Worm (Caenorhabditis elegans): Measurements from ENCODE around the gene ent-2.

The ent-2 gene

ce11 chrX:15626119-15626850, 25.4 kb downstream of the ent-2 start:
- no peak for TF ChIP-seq hlh-30 (tag; optimal IDR thresholded peaks at IDR 0.05; ENCODE audit: insufficient read depth)
- TF ChIP-seq mec-3 (tag; optimal IDR thresholded peaks at IDR 0.05; ENCODE audit: borderline replicate concordance) = no peak
- no peak for TF ChIP-seq ttx-3 (tag; optimal IDR thresholded peaks at IDR 0.05)
- no peak for TF ChIP-seq fkh-10 (GFP tag; optimal IDR thresholded peaks at IDR 0.05)
- TF ChIP-seq fax-1 (tag; optimal IDR thresholded peaks at IDR 0.05) = no peak
- no peak for TF ChIP-seq C38D4.7 (GFP tag; optimal IDR thresholded peaks at IDR 0.05)
- no peak for TF ChIP-seq hlh-6 (tag; optimal IDR thresholded peaks at IDR 0.05)
- no peak for TF ChIP-seq ceh-48 (tag; optimal IDR thresholded peaks at IDR 0.05)
- no peak for TF ChIP-seq ceh-2 (tag; optimal IDR thresholded peaks at IDR 0.05)
- TF ChIP-seq sdc-2 (tag; optimal IDR thresholded peaks at IDR 0.05) = no peak
- no peak for TF ChIP-seq ceh-9 (tag; optimal IDR thresholded peaks at IDR 0.05)
- no peak for TF ChIP-seq zip-5 (tag; optimal IDR thresholded peaks at IDR 0.05)
- no peak for TF ChIP-seq unc-42 (tag; optimal IDR thresholded peaks at IDR 0.05)
- TF ChIP-seq pax-1 (tag; optimal IDR thresholded peaks at IDR 0.05) = no peak
- TF ChIP-seq ets-4 (tag; optimal IDR thresholded peaks at IDR 0.05) = no peak
- no peak for TF ChIP-seq eyg-1 (tag; optimal IDR thresholded peaks at IDR 0.05)
- no peak for TF ChIP-seq tbx-7 (tag; optimal IDR thresholded peaks at IDR 0.05)
- no peak for TF ChIP-seq lin-11 (tag; optimal IDR thresholded peaks at IDR 0.05)
- TF ChIP-seq unc-55 (GFP tag; optimal IDR thresholded peaks at IDR 0.05) = no peak

ce11 chrX:15627814-15628213, 26.9 kb downstream of the ent-2 start:
- TF ChIP-seq unc-42 (tag; optimal IDR thresholded peaks at IDR 0.05) (peak; percentile 16), ahr-1 (tag; optimal IDR thresholded peaks at IDR 0.05) (no peak), fkh-6 (tag; optimal IDR thresholded peaks at IDR 0.05) (no peak)

- no peak for TF ChIP-seq K02D7.2 (tag; optimal IDR thresholded peaks at IDR 0.05)
- TF ChIP-seq ceh-48 (tag; optimal IDR thresholded peaks at IDR 0.05) = no peak
- no peak for TF ChIP-seq T23F11.4 (GFP tag; optimal IDR thresholded peaks at IDR 0.05)
Measured at ce11 chrX:15628945-15629344, 28.1 kb downstream of the ent-2 start.

- no peak for TF ChIP-seq npax-4 (tag; optimal IDR thresholded peaks at IDR 0.05)
- TF ChIP-seq T23F11.4 (GFP tag; optimal IDR thresholded peaks at IDR 0.05) = no peak
- TF ChIP-seq eyg-1 (tag; optimal IDR thresholded peaks at IDR 0.05) = no peak
- TF ChIP-seq ceh-22 (tag; optimal IDR thresholded peaks at IDR 0.05) = no peak
- TF ChIP-seq sox-4 (tag; optimal IDR thresholded peaks at IDR 0.05) = no peak
Measured at ce11 chrX:15629615-15630014, 28.7 kb downstream of the ent-2 start.

- TF ChIP-seq ceh-45 (GFP tag; IDR thresholded peaks at IDR 0.05) (no peak), fkh-10 (GFP tag; optimal IDR thresholded peaks at IDR 0.05) (no peak), mec-3 (tag; optimal IDR thresholded peaks at IDR 0.05; ENCODE audit: borderline replicate concordance) (no peak), tbx-2 (tag; optimal IDR thresholded peaks at IDR 0.05) (no peak), elt-4 (tag; optimal IDR thresholded peaks at IDR 0.05) (no peak), ceh-34 (tag; optimal IDR thresholded peaks at IDR 0.05) (no peak), nhr-11 (tag; optimal IDR thresholded peaks at IDR 0.05) (no peak), elt-2 (tag; optimal IDR thresholded peaks at IDR 0.05) (no peak), pax-1 (tag; optimal IDR thresholded peaks at IDR 0.05) (no peak), ceh-24 (tag; optimal IDR thresholded peaks at IDR 0.05) (no peak), lim-6 (tag; optimal IDR thresholded peaks at IDR 0.05) (no peak), gmeb-2 (tag; optimal IDR thresholded peaks at IDR 0.05) (no peak), ceh-19 (GFP tag; optimal IDR thresholded peaks at IDR 0.05) (no peak), ttx-3 (tag; optimal IDR thresholded peaks at IDR 0.05) (no peak), K09A11.1 (tag; optimal IDR thresholded peaks at IDR 0.05; ENCODE audit: insufficient read depth) (no peak)
Measured at ce11 chrX:15630340-15630739, 29.5 kb downstream of the ent-2 start, which contains the start of gene K09E9.4. Gene K09E9.4 (minus strand): TSS chrX:15630440.

All from whole organism, late embryonic.